Fruit fly (Drosophila melanogaster) whole organism, pupa: Measurements from ENCODE around the gene AstA-R1.

Experiments used
- CG34367 ChIP-seq: fragments of 200-800 bp; sonication (Bioruptor generic); optimal IDR thresholded peaks from 2 replicates; lab custom pipeline; 2018; ENCODE audit warnings: missing biosample characterization, mild to moderate bottlenecking, missing genetic modification characterization
- EcR ChIP-seq: fragments of 200-800 bp; sonication (Bioruptor generic); optimal IDR thresholded peaks from 3 replicates; lab custom pipeline; 2019; ENCODE audit warnings: missing biosample characterization, missing genetic modification characterization, mild to moderate bottlenecking, moderate library complexity, missing genetic modification reagents
- Pif1A ChIP-seq: fragments of 200-800 bp; sonication (Bioruptor generic); optimal IDR thresholded peaks from 3 replicates; lab custom pipeline; 2016; ENCODE audit warnings: missing biosample characterization, missing genetic modification characterization
- Snoo ChIP-seq: fragments of 200-800 bp; sonication (Bioruptor generic); optimal IDR thresholded peaks from 3 replicates; lab custom pipeline; 2017; ENCODE audit warnings: missing biosample characterization, mild to moderate bottlenecking, missing genetic modification characterization, inconsistent platforms

- peak; percentile 78 for TF ChIP-seq Pif1A (GFP tag; lab: Kevin White, UChicago)
- TF ChIP-seq CG34367 (tag; lab: Kevin White, UChicago) = peak; percentile 83
- TF ChIP-seq EcR (GFP tag; lab: Kevin White, UChicago) = peak; percentile 98
- TF ChIP-seq Snoo (tag; lab: Kevin White, UChicago) = peak; percentile 81
Observed at dm6 chrX:3695151-3695988, 121.0 kb downstream of the AstA-R1 start.
